Fruit fly (Drosophila melanogaster) whole organism, prepupa: ENCODE data around the gene Gr10a.

ENCODE experiments used
- CG34406 ChIP-seq: fragments of 200-800 bp; sonication (Bioruptor generic); optimal IDR thresholded peaks from 3 replicates; lab custom pipeline; 2016; ENCODE audit warnings: missing biosample characterization, missing genetic modification characterization
- CG4318 ChIP-seq: fragments of 200-800 bp; sonication (Bioruptor generic); optimal IDR thresholded peaks from 3 replicates; lab custom pipeline; 2017; ENCODE audit warnings: missing biosample characterization, mild to moderate bottlenecking, missing genetic modification characterization
- CG6163 ChIP-seq: fragments of 200-800 bp; sonication (Bioruptor generic); IDR thresholded peaks from 3 replicates; pipeline ENCODE4 v1.3.6; 2022; ENCODE audit warnings: missing biosample characterization, missing genetic modification characterization
- CG6808 ChIP-seq: fragments of 200-800 bp; sonication (Bioruptor generic); optimal IDR thresholded peaks from 3 replicates; lab custom pipeline; 2017; ENCODE audit warnings: missing biosample characterization, missing genetic modification characterization, mild to moderate bottlenecking, moderate library complexity, missing genetic modification reagents
- Gug ChIP-seq: fragments of 200-800 bp; sonication (Bioruptor generic); IDR thresholded peaks from 2 replicates; pipeline ENCODE4 v1.3.6; 2022; ENCODE audit warnings: missing biosample characterization, missing genetic modification characterization
- Hr39 ChIP-seq: fragments of 200-800 bp; sonication (Bioruptor generic); optimal IDR thresholded peaks from 2 replicates; lab custom pipeline; 2016; ENCODE audit warnings: missing biosample characterization, missing genetic modification characterization
- Met ChIP-seq: fragments of 200-800 bp; sonication (Bioruptor generic); optimal IDR thresholded peaks from 3 replicates; lab custom pipeline; 2016; ENCODE audit warnings: missing biosample characterization, missing genetic modification characterization
- Smox ChIP-seq: fragments of 200-800 bp; sonication (Bioruptor generic); optimal IDR thresholded peaks from 3 replicates; lab custom pipeline; 2016; ENCODE audit warnings: missing biosample characterization, missing genetic modification characterization
- Sox14 ChIP-seq: fragments of 200-800 bp; sonication (Bioruptor generic); optimal IDR thresholded peaks from 3 replicates; lab custom pipeline; 2016; ENCODE audit warnings: missing biosample characterization, missing genetic modification characterization
- eg ChIP-seq: fragments of 200-800 bp; sonication (Bioruptor generic); IDR thresholded peaks from 3 replicates; pipeline ENCODE4 v1.3.6; 2022; ENCODE audit warnings: missing biosample characterization, missing genetic modification characterization
- fkh ChIP-seq: fragments of 200-800 bp; sonication (Bioruptor generic); optimal IDR thresholded peaks from 3 replicates; lab custom pipeline; 2017; ENCODE audit warnings: missing biosample characterization, mild to moderate bottlenecking, missing genetic modification characterization, moderate library complexity
- ss ChIP-seq, 2 experiments: fragments of 200-800 bp; sonication (Bioruptor generic); optimal IDR thresholded peaks; 2 replicates in 1 of 2; 3 replicates in 1 of 2; lab custom pipeline; 2017 to 2018; ENCODE audit warnings: mild to moderate bottlenecking in 2 of 2, missing biosample characterization in 2 of 2, missing genetic modification characterization in 2 of 2, moderate library complexity in 1 of 2
- svp ChIP-seq: fragments of 200-800 bp; sonication (Bioruptor generic); peaks from one replicate; lab custom pipeline; 2016; ENCODE audit warnings: missing biosample characterization, missing genetic modification characterization

dm6 chrX:11458912-11459836 is 42.0 kb upstream of the Gr10a start, which contains the start of gene CG43155:
- TF ChIP-seq Gug (GFP tag; lab: Robert Waterston, UW) (no peak), CG4318 (GFP tag; lab: Kevin White, UChicago) (no peak), CG34406 (no peak), CG6163 (GFP tag; lab: Robert Waterston, UW) (no peak), fkh (no peak), Hr39 (GFP tag; lab: Kevin White, UChicago) (no peak), Sox14 (GFP tag; lab: Kevin White, UChicago) (no peak), Smox (GFP tag; lab: Kevin White, UChicago) (no peak), Met (GFP tag; lab: Kevin White, UChicago) (no peak), CG6808 (GFP tag; lab: Kevin White, UChicago) (no peak), ss (GFP tag; optimal IDR thresholded peaks at IDR 0.05; lab: Kevin White, UChicago) (no peak), eg (GFP tag; lab: Robert Waterston, UW) (no peak), svp (GFP tag; lab: Kevin White, UChicago) (no peak)
